Fruit fly (Drosophila melanogaster) whole organism, embryonic: ENCODE data around the gene Sk2.

Source experiments
- Asciz ChIP-seq: fragments of 200-800 bp; sonication (Bioruptor generic); optimal IDR thresholded peaks from 2 replicates; lab custom pipeline; 2017; ENCODE audit warnings: missing biosample characterization, mild to moderate bottlenecking, missing genetic modification characterization, missing genetic modification reagents
- Atf-2 ChIP-seq: fragments of 200-800 bp; sonication (Bioruptor generic); optimal IDR thresholded peaks from 2 replicates; lab custom pipeline; 2016; ENCODE audit warnings: missing biosample characterization, missing genetic modification characterization
- B-H2 ChIP-seq: fragments of 200-800 bp; sonication (Bioruptor generic); optimal IDR thresholded peaks from 2 replicates; lab custom pipeline; 2018; ENCODE audit warnings: missing biosample characterization, mild to moderate bottlenecking, missing genetic modification characterization
- CG10431 ChIP-seq: fragments of 200-800 bp; sonication (Bioruptor generic); optimal IDR thresholded peaks from 3 replicates; lab custom pipeline; 2018; ENCODE audit warnings: missing biosample characterization, mild to moderate bottlenecking, missing genetic modification characterization
- CG10959 ChIP-seq: fragments of 200-800 bp; sonication (Bioruptor generic); IDR thresholded peaks from 2 replicates; pipeline ENCODE4 v1.3.6; 2022; ENCODE audit warnings: missing biosample characterization, missing genetic modification characterization
- CG14860 ChIP-seq: fragments of 200-800 bp; sonication (Bioruptor generic); IDR thresholded peaks from 3 replicates; pipeline ENCODE4 v1.3.6; 2022; ENCODE audit warnings: missing biosample characterization, missing genetic modification characterization; ENCODE audit not compliant: partially characterized antibody
- CG14965 ChIP-seq: fragments of 200-800 bp; sonication (Bioruptor generic); optimal IDR thresholded peaks from 2 replicates; lab custom pipeline; 2016; ENCODE audit warnings: missing biosample characterization, missing genetic modification characterization, borderline replicate concordance
- CG15011 ChIP-seq: fragments of 200-800 bp; sonication (Bioruptor generic); optimal IDR thresholded peaks from 3 replicates; lab custom pipeline; 2018; ENCODE audit warnings: missing biosample characterization, mild to moderate bottlenecking, missing genetic modification characterization
- CG1529 ChIP-seq: fragments of 200-800 bp; sonication (Bioruptor generic); optimal IDR thresholded peaks from 3 replicates; lab custom pipeline; 2018; ENCODE audit warnings: missing biosample characterization, missing genetic modification characterization
- CG17361 ChIP-seq: fragments of 200-800 bp; sonication (Bioruptor generic); IDR thresholded peaks from 3 replicates; pipeline ENCODE4 v1.3.6; 2022; ENCODE audit warnings: missing biosample characterization, missing genetic modification characterization
- CG2875 ChIP-seq: fragments of 200-800 bp; sonication (Bioruptor generic); optimal IDR thresholded peaks from 2 replicates; lab custom pipeline; 2017; ENCODE audit warnings: missing biosample characterization, mild to moderate bottlenecking, missing genetic modification characterization, missing genetic modification reagents
- CG32767 ChIP-seq: fragments of 200-800 bp; sonication (Bioruptor generic); IDR thresholded peaks from 2 replicates; pipeline ENCODE4 v1.3.6; 2022; ENCODE audit warnings: missing biosample characterization, missing genetic modification characterization
- CG34224 ChIP-seq: fragments of 200-800 bp; sonication (Bioruptor generic); IDR thresholded peaks from 3 replicates; pipeline ENCODE4 v1.3.6; 2022; ENCODE audit warnings: missing biosample characterization, missing genetic modification characterization; ENCODE audit not compliant: partially characterized antibody
- CG4328 ChIP-seq: fragments of 200-800 bp; sonication (Bioruptor generic); optimal IDR thresholded peaks from 3 replicates; lab custom pipeline; 2017; ENCODE audit warnings: missing biosample characterization, missing genetic modification reagents, missing genetic modification characterization
- CG4360 ChIP-seq: fragments of 200-800 bp; sonication (Bioruptor generic); IDR thresholded peaks from 2 replicates; pipeline ENCODE4 v1.3.6; 2022; ENCODE audit warnings: missing biosample characterization, missing genetic modification characterization
- CG5953 ChIP-seq: fragments of 200-800 bp; sonication (Bioruptor generic); IDR thresholded peaks from 2 replicates; pipeline ENCODE4 v1.3.6; 2022; ENCODE audit warnings: missing biosample characterization, missing genetic modification characterization
- CG6272 ChIP-seq: fragments of 200-800 bp; sonication (Bioruptor generic); IDR thresholded peaks from 2 replicates; pipeline ENCODE4 v1.3.6; 2022; ENCODE audit warnings: missing biosample characterization, missing genetic modification characterization
- CG7372 ChIP-seq: fragments of 200-800 bp; sonication (Bioruptor generic); IDR thresholded peaks from 2 replicates; pipeline ENCODE4 v1.3.6; 2022; ENCODE audit warnings: missing biosample characterization, missing genetic modification characterization
- CG8388 ChIP-seq: fragments of 200-800 bp; sonication (Bioruptor generic); optimal IDR thresholded peaks from 2 replicates; lab custom pipeline; 2019; ENCODE audit warnings: missing biosample characterization, mild to moderate bottlenecking, missing genetic modification characterization, moderate library complexity
- CG8478 ChIP-seq: fragments of >200 bp; optimal IDR thresholded peaks from 2 replicates; lab custom pipeline; 2018
- Chrac-16 ChIP-seq: fragments of 200-800 bp; sonication (Bioruptor generic); optimal IDR thresholded peaks from 3 replicates; lab custom pipeline; 2016; ENCODE audit warnings: missing biosample characterization, missing genetic modification characterization
- E2f2 ChIP-seq: fragments of 200-800 bp; sonication (Bioruptor generic); IDR thresholded peaks from 2 replicates; pipeline ENCODE4 v1.3.6; 2022; ENCODE audit warnings: missing biosample characterization, missing genetic modification characterization
- Ets97D ChIP-seq: fragments of 200-800 bp; sonication (Bioruptor generic); optimal IDR thresholded peaks from 3 replicates; lab custom pipeline; 2016; ENCODE audit warnings: missing biosample characterization, missing genetic modification characterization
- Fer2 ChIP-seq: fragments of 200-800 bp; sonication (Bioruptor generic); optimal IDR thresholded peaks from 2 replicates; lab custom pipeline; 2018; ENCODE audit warnings: missing biosample characterization, mild to moderate bottlenecking, missing genetic modification characterization, moderate library complexity
- ac ChIP-seq: fragments of 200-800 bp; sonication (Bioruptor generic); optimal IDR thresholded peaks from 3 replicates; lab custom pipeline; 2017; ENCODE audit warnings: missing biosample characterization, mild to moderate bottlenecking, missing genetic modification characterization
- aop ChIP-seq: fragments of 200-800 bp; sonication (Bioruptor generic); IDR thresholded peaks from 2 replicates; pipeline ENCODE4 v1.3.6; 2022; ENCODE audit warnings: missing biosample characterization, missing genetic modification characterization
- bigmax ChIP-seq: fragments of 200-800 bp; sonication (Bioruptor generic); optimal IDR thresholded peaks from 2 replicates; lab custom pipeline; 2018; ENCODE audit warnings: missing biosample characterization, mild to moderate bottlenecking, missing genetic modification characterization
- bowl ChIP-seq: fragments of 200-800 bp; sonication (Bioruptor generic); IDR thresholded peaks from 2 replicates; pipeline ENCODE4 v1.3.6; 2022; ENCODE audit warnings: missing biosample characterization, missing genetic modification characterization
- emc ChIP-seq: fragments of 200-800 bp; sonication (Bioruptor generic); optimal IDR thresholded peaks from 2 replicates; lab custom pipeline; 2016; ENCODE audit warnings: missing biosample characterization, missing genetic modification characterization
- fd3F ChIP-seq: fragments of 200-800 bp; sonication (Bioruptor generic); optimal IDR thresholded peaks from 2 replicates; lab custom pipeline; 2018; ENCODE audit warnings: missing biosample characterization, mild to moderate bottlenecking, missing genetic modification characterization, moderate library complexity
- ftz-f1 ChIP-seq: fragments of 200-800 bp; sonication (Bioruptor generic); optimal IDR thresholded peaks from 2 replicates; lab custom pipeline; 2016; ENCODE audit warnings: missing biosample characterization, missing genetic modification characterization
- gsb ChIP-seq: fragments of 200-800 bp; sonication (Bioruptor generic); IDR thresholded peaks from 2 replicates; pipeline ENCODE4 v1.3.6; 2022; ENCODE audit warnings: missing biosample characterization, missing genetic modification characterization
- inv ChIP-seq: fragments of 200-800 bp; sonication (Bioruptor generic); IDR thresholded peaks from 2 replicates; pipeline ENCODE4 v1.3.6; 2022; ENCODE audit warnings: missing biosample characterization, missing genetic modification characterization; ENCODE audit not compliant: partially characterized antibody
- jing ChIP-seq: fragments of 200-800 bp; sonication (Bioruptor generic); optimal IDR thresholded peaks from 2 replicates; lab custom pipeline; 2018; ENCODE audit warnings: missing biosample characterization, mild to moderate bottlenecking, missing genetic modification characterization
- kay ChIP-seq: fragments of 200-800 bp; sonication (Bioruptor generic); optimal IDR thresholded peaks from 2 replicates; lab custom pipeline; 2016; ENCODE audit warnings: missing biosample characterization, missing genetic modification characterization
- lilli ChIP-seq: fragments of 200-800 bp; sonication (Bioruptor generic); optimal IDR thresholded peaks from 3 replicates; lab custom pipeline; 2016; ENCODE audit warnings: missing biosample characterization, missing genetic modification characterization
- maf-S ChIP-seq: fragments of 200-800 bp; sonication (Bioruptor generic); optimal IDR thresholded peaks from 2 replicates; lab custom pipeline; 2016; ENCODE audit warnings: missing biosample characterization, missing genetic modification characterization
- mam ChIP-seq: fragments of 200-800 bp; sonication (Bioruptor generic); optimal IDR thresholded peaks from 3 replicates; lab custom pipeline; 2016; ENCODE audit warnings: missing biosample characterization, missing genetic modification characterization
- nmo ChIP-seq: fragments of 200-800 bp; sonication (Bioruptor generic); optimal IDR thresholded peaks from 2 replicates; lab custom pipeline; 2018; ENCODE audit warnings: missing biosample characterization, mild to moderate bottlenecking, missing genetic modification characterization, moderate library complexity
- otp ChIP-seq: fragments of 200-800 bp; sonication (Bioruptor generic); IDR thresholded peaks from 3 replicates; pipeline ENCODE4, ENCODE4 v1.3.6; 2022; ENCODE audit warnings: missing biosample characterization, missing genetic modification characterization
- prd ChIP-seq, 3 experiments: fragments of >200 bp in 2 of 3; fragments of 200-800 bp in 1 of 3; sonication (Bioruptor generic) in 1 of 3; optimal IDR thresholded peaks in 2 of 3; IDR thresholded peaks in 1 of 3; 2 replicates in 2 of 3; 3 replicates in 1 of 3; pipeline versions ENCODE4 v1.3.6 to Lab custom; 2017 to 2022; ENCODE audit warnings: missing biosample characterization in 1 of 3, missing genetic modification characterization in 1 of 3
- pum ChIP-seq: fragments of 200-800 bp; sonication (Bioruptor generic); optimal IDR thresholded peaks from 2 replicates; lab custom pipeline; 2016; ENCODE audit warnings: missing biosample characterization, missing genetic modification characterization
- pzg ChIP-seq: fragments of 200-800 bp; sonication (Bioruptor generic); optimal IDR thresholded peaks from 3 replicates; lab custom pipeline; 2018; ENCODE audit warnings: missing biosample characterization, mild to moderate bottlenecking, missing genetic modification characterization, moderate library complexity
- row ChIP-seq: fragments of 200-800 bp; sonication (Bioruptor generic); IDR thresholded peaks from 3 replicates; pipeline ENCODE4 v1.3.6; 2022; ENCODE audit warnings: missing biosample characterization, missing genetic modification characterization
- sd ChIP-seq: fragments of 200-800 bp; sonication (Bioruptor generic); optimal IDR thresholded peaks from 3 replicates; lab custom pipeline; 2018; ENCODE audit warnings: missing biosample characterization, mild to moderate bottlenecking, missing genetic modification characterization, moderate library complexity
- sna ChIP-seq: fragments of 200-800 bp; sonication (Bioruptor generic); IDR thresholded peaks from 2 replicates; pipeline ENCODE4 v1.3.6; 2022; ENCODE audit warnings: missing biosample characterization, missing genetic modification characterization; ENCODE audit not compliant: partially characterized antibody
- tin ChIP-seq: fragments of 200-800 bp; sonication (Bioruptor generic); optimal IDR thresholded peaks from 3 replicates; lab custom pipeline; 2016; ENCODE audit warnings: missing biosample characterization, missing genetic modification characterization
- toy ChIP-seq: fragments of 200-800 bp; sonication (Bioruptor generic); IDR thresholded peaks from 2 replicates; pipeline ENCODE4 v1.3.6; 2022; ENCODE audit warnings: missing biosample characterization, missing genetic modification characterization
- twi ChIP-seq: fragments of 200-800 bp; optimal IDR thresholded peaks from 2 replicates; lab custom pipeline; 2019; ENCODE audit warnings: missing biosample characterization, mild to moderate bottlenecking, missing genetic modification characterization, moderate library complexity
- vvl ChIP-seq: fragments of 200-800 bp; sonication (Bioruptor generic); IDR thresholded peaks from 2 replicates; pipeline ENCODE4 v1.3.6; 2022; ENCODE audit warnings: missing biosample characterization, missing genetic modification characterization
- wek ChIP-seq: fragments of 200-800 bp; sonication (Bioruptor generic); optimal IDR thresholded peaks from 3 replicates; lab custom pipeline; 2018; ENCODE audit warnings: missing biosample characterization, mild to moderate bottlenecking, missing genetic modification characterization, moderate library complexity

The Sk2 gene

DNA sequence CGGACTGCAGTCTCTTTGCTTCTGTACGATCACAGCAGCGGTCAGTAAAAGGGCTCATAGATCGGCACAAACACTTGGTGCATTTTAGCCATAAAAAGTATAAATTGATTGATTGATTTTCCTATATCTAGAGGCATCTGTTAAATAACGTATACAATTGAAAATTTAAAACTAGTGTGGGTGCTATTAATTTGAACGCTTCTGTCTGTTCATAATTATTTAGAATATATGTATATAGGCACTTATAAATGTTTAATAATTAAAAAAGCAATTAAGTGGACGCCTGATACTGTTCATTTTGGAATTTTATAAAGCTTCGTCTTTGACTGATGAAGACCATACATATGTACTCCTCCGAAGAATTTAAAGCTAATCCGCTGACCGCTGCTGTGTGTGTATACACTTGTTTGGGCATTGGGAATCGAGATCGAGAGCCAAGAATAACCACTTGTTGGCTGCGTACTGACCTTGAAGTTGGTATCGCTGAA is 1.6 kb upstream of the Sk2 start (continued):
- TF ChIP-seq Fer2 (no peak), CG10431 (GFP tag; lab: Kevin White, UChicago) (no peak), CG6272 (GFP tag; lab: Robert Waterston, UW) (0 out of 2 replicates have a peak, but pooled peaks have one; percentile 4), maf-S (no peak), lilli (GFP tag; lab: Kevin White, UChicago) (no peak), jing (GFP tag; lab: Kevin White, UChicago) (no peak), otp (GFP tag; lab: Robert Waterston, UW) (0 out of 3 replicates have a peak, but pooled peaks have one; percentile 31), ac (GFP tag; lab: Kevin White, UChicago) (no peak), vvl (GFP tag; lab: Robert Waterston, UW) (peak; percentile 56; the same call in 1 of the 2 replicates), Ets97D (no peak), inv (GFP tag; lab: Robert Waterston, UW) (no peak), CG4360 (no peak), CG4328 (GFP tag; lab: Kevin White, UChicago) (no peak), nmo (GFP tag; lab: Kevin White, UChicago) (peak; percentile 48), pum (GFP tag; lab: Kevin White, UChicago) (no peak), aop (GFP tag; lab: Robert Waterston, UW) (no peak), CG10959 (GFP tag; lab: Robert Waterston, UW) (no peak), gsb (GFP tag; lab: Robert Waterston, UW) (no peak), sd (tag; lab: Kevin White, UChicago) (peak; percentile 36), bowl (GFP tag; lab: Robert Waterston, UW) (no peak), Chrac-16 (no peak), B-H2 (no peak), twi (tag; lab: Kevin White, UChicago) (no peak), CG8478 (no peak), CG14860 (GFP tag; lab: Robert Waterston, UW) (no peak), CG32767 (GFP tag; lab: Robert Waterston, UW) (no peak), toy (GFP tag; lab: Robert Waterston, UW) (no peak), CG17361 (0 out of 3 replicates have a peak, but pooled peaks have one; percentile 47), CG5953 (GFP tag; lab: Robert Waterston, UW) (no peak), wek (GFP tag; lab: Kevin White, UChicago) (no peak), CG34224 (GFP tag; lab: Robert Waterston, UW) (no peak), emc (GFP tag; lab: Kevin White, UChicago) (no peak), CG14965 (GFP tag; lab: Kevin White, UChicago) (no peak), ftz-f1 (GFP tag; lab: Kevin White, UChicago) (no peak), fd3F (GFP tag; lab: Kevin White, UChicago) (peak; percentile 23), CG2875 (GFP tag; lab: Kevin White, UChicago) (no peak), tin (GFP tag; lab: Kevin White, UChicago) (no peak), E2f2 (no peak), kay (GFP tag; lab: Kevin White, UChicago) (no peak), row (GFP tag; lab: Robert Waterston, UW) (peak; percentile 51; the same call in 2 of the 3 replicates), CG7372 (GFP tag; lab: Robert Waterston, UW) (no peak), sna (no peak), CG15011 (GFP tag; lab: Kevin White, UChicago) (no peak), CG8388 (GFP tag; lab: Kevin White, UChicago) (peak; percentile 28), mam (GFP tag; lab: Kevin White, UChicago) (no peak), Atf-2 (GFP tag; lab: Kevin White, UChicago) (no peak), prd (optimal IDR thresholded peaks at IDR 0.05; lab: Kevin White, UChicago) (no peak), prd (GFP tag; IDR thresholded peaks at IDR 0.05; lab: Robert Waterston, UW) (peak; percentile 45; the same call in 2 of the 3 replicates), bigmax (no peak), Asciz (peak; percentile 50), CG1529 (GFP tag; lab: Kevin White, UChicago) (no peak), pzg (GFP tag; lab: Kevin White, UChicago) (no peak)
